Worm (Caenorhabditis elegans) whole organism, L4 larva: ENCODE measurements around the gene pqn-36.

ENCODE experiments used
- F49E8.2 ChIP-seq: sonication (generic microtip); optimal IDR thresholded peaks from 2 replicates; lab custom pipeline; 2016; ENCODE audit warnings: missing compliant biosample characterization, mild to moderate bottlenecking, missing genetic modification characterization, borderline replicate concordance
- R02D3.7 ChIP-seq: fragments of 150-350 bp; sonication (generic microtip); optimal IDR thresholded peaks from 3 replicates; lab custom pipeline; 2014; ENCODE audit warnings: missing biosample characterization, missing genetic modification characterization
- T20F7.1 ChIP-seq: fragments of 200-800 bp; sonication (Bioruptor generic); optimal IDR thresholded peaks from 2 replicates; lab custom pipeline; 2018; ENCODE audit warnings: mild to moderate bottlenecking, missing genetic modification characterization, missing compliant biosample characterization
- Y75B8A.6 ChIP-seq: fragments of 200-800 bp; sonication (Bioruptor generic); IDR thresholded peaks from 2 replicates; pipeline ENCODE4 v1.3.6; 2022; ENCODE audit warnings: missing genetic modification reagents, missing genetic modification characterization, missing compliant biosample characterization
- ZK337.2 ChIP-seq: fragments of 200-800 bp; sonication (Bioruptor generic); IDR thresholded peaks from 2 replicates; pipeline ENCODE4 v1.3.6; 2022; ENCODE audit warnings: missing genetic modification reagents, missing genetic modification characterization, missing compliant biosample characterization
- ZK546.5 ChIP-seq, 2 experiments: sonication (generic microtip); optimal IDR thresholded peaks; 2 replicates each; lab custom pipeline; 2017; ENCODE audit warnings: missing biosample characterization in 2 of 2, missing genetic modification characterization in 2 of 2
- aha-1 ChIP-seq: fragments of 150-350 bp; peaks from one replicate; lab custom pipeline; 2014; ENCODE audit warnings: missing biosample characterization, missing genetic modification characterization
- ceh-20 ChIP-seq: fragments of 200-800 bp; sonication (Bioruptor generic); IDR thresholded peaks from 2 replicates; pipeline ENCODE4 v1.3.6; 2022; ENCODE audit warnings: missing genetic modification reagents, missing genetic modification characterization, missing compliant biosample characterization
- ceh-28 ChIP-seq: fragments of 150-350 bp; optimal IDR thresholded peaks from 2 replicates; lab custom pipeline; 2014; ENCODE audit warnings: missing biosample characterization, missing genetic modification reagents, missing genetic modification characterization
- ceh-44 ChIP-seq: fragments of 200-800 bp; sonication (Bioruptor generic); IDR thresholded peaks from 2 replicates; pipeline ENCODE4 v1.3.6; 2022; ENCODE audit warnings: missing genetic modification reagents, missing genetic modification characterization, missing compliant biosample characterization
- ceh-62 ChIP-seq: sonication (generic microtip); optimal IDR thresholded peaks from 2 replicates; lab custom pipeline; 2017; ENCODE audit warnings: missing biosample characterization, missing genetic modification characterization
- ces-1 ChIP-seq: fragments of 150-350 bp; sonication (generic microtip); optimal IDR thresholded peaks from 4 replicates; lab custom pipeline; 2014; ENCODE audit warnings: missing biosample characterization, missing genetic modification reagents, missing genetic modification characterization
- daf-16 ChIP-seq, 3 experiments: sonication (generic microtip); optimal IDR thresholded peaks; 2 replicates each; lab custom pipeline; 2016 to 2017; ENCODE audit warnings: missing genetic modification characterization in 3 of 3, missing genetic modification reagents in 3 of 3, mild to moderate bottlenecking in 2 of 3, missing compliant biosample characterization in 2 of 3, missing biosample characterization in 1 of 3, moderate library complexity in 1 of 3
- daf-19 ChIP-seq: fragments of 200-800 bp; sonication (Bioruptor generic); conservative IDR thresholded peaks from 2 replicates; pipeline ENCODE4 v1.3.6; 2022; ENCODE audit warnings: missing genetic modification characterization, missing compliant biosample characterization
- daf-8 ChIP-seq: fragments of 200-800 bp; sonication (Bioruptor generic); IDR thresholded peaks from 2 replicates; pipeline ENCODE4 v1.3.6; 2022; ENCODE audit warnings: missing genetic modification characterization, missing compliant biosample characterization
- dpl-1 ChIP-seq: fragments of 150-350 bp; optimal IDR thresholded peaks from 2 replicates; lab custom pipeline; 2014; ENCODE audit warnings: missing biosample characterization, missing genetic modification reagents, missing genetic modification characterization
- dve-1 ChIP-seq: sonication (generic microtip); optimal IDR thresholded peaks from 2 replicates; lab custom pipeline; 2017; ENCODE audit warnings: antibody characterized with exemption, mild to moderate bottlenecking, missing genetic modification characterization, missing compliant biosample characterization; ENCODE audit not compliant: insufficient read depth
- egl-43 ChIP-seq: fragments of 200-800 bp; sonication (Bioruptor generic); IDR thresholded peaks from 2 replicates; pipeline ENCODE4 v1.3.6; 2022; ENCODE audit warnings: missing genetic modification reagents, missing genetic modification characterization, missing compliant biosample characterization
- fkh-10 ChIP-seq: fragments of 150-350 bp; optimal IDR thresholded peaks from 2 replicates; lab custom pipeline; 2014; ENCODE audit warnings: missing biosample characterization, missing genetic modification reagents, missing genetic modification characterization
- hif-1 ChIP-seq, 2 experiments: sonication (generic microtip); optimal IDR thresholded peaks; 2 replicates each; lab custom pipeline; 2016 to 2017; ENCODE audit warnings: missing compliant biosample characterization in 2 of 2, missing genetic modification characterization in 2 of 2, missing genetic modification reagents in 2 of 2, missing genotype in 2 of 2, mild to moderate bottlenecking in 1 of 2
- hlh-30 ChIP-seq: sonication (generic microtip); optimal IDR thresholded peaks from 2 replicates; lab custom pipeline; 2017; ENCODE audit warnings: antibody characterized with exemption, mild to moderate bottlenecking, missing genetic modification characterization, missing compliant biosample characterization; ENCODE audit not compliant: insufficient read depth
- lim-7 ChIP-seq: fragments of 200-800 bp; sonication (Bioruptor generic); IDR thresholded peaks from 2 replicates; pipeline ENCODE4 v1.3.6; 2022; ENCODE audit warnings: missing genetic modification characterization, missing compliant biosample characterization
- lin-13 ChIP-seq: fragments of 150-350 bp; optimal IDR thresholded peaks from 2 replicates; lab custom pipeline; 2014; ENCODE audit warnings: missing biosample characterization, missing genetic modification reagents, missing genetic modification characterization
- lin-39 ChIP-seq: fragments of 150-350 bp; optimal IDR thresholded peaks from 2 replicates; lab custom pipeline; 2014; ENCODE audit warnings: missing biosample characterization, missing genetic modification reagents, missing genetic modification characterization
- madf-5 ChIP-seq, 2 experiments: fragments of 200-800 bp; sonication (Bioruptor generic); IDR thresholded peaks; 2 replicates each; pipeline ENCODE4 v1.3.6; 2022; ENCODE audit warnings: missing compliant biosample characterization in 2 of 2, missing genetic modification characterization in 2 of 2
- mdt-29 ChIP-seq: fragments of 200-800 bp; sonication (Bioruptor generic); IDR thresholded peaks from 2 replicates; pipeline ENCODE4 v1.3.6; 2022; ENCODE audit warnings: missing genetic modification reagents, missing genetic modification characterization, missing compliant biosample characterization
- nhr-10 ChIP-seq: fragments of 150-350 bp; optimal IDR thresholded peaks from 2 replicates; lab custom pipeline; 2014; ENCODE audit warnings: missing biosample characterization, missing genetic modification characterization
- nhr-102 ChIP-seq: sonication (generic microtip); optimal IDR thresholded peaks from 2 replicates; lab custom pipeline; 2016; ENCODE audit warnings: mild to moderate bottlenecking, missing genetic modification characterization, moderate library complexity, missing compliant biosample characterization
- nhr-11 ChIP-seq: fragments of 150-350 bp; optimal IDR thresholded peaks from 2 replicates; lab custom pipeline; 2014; ENCODE audit warnings: missing biosample characterization, missing genetic modification characterization
- nhr-25 ChIP-seq: sonication (generic microtip); optimal IDR thresholded peaks from 2 replicates; lab custom pipeline; 2017; ENCODE audit warnings: missing genetic modification characterization, mild to moderate bottlenecking, missing compliant biosample characterization, antibody characterized with exemption, moderate library complexity, borderline replicate concordance; ENCODE audit not compliant: insufficient read depth
- nhr-28 ChIP-seq: fragments of 150-350 bp; optimal IDR thresholded peaks from 2 replicates; lab custom pipeline; 2014; ENCODE audit warnings: missing biosample characterization, missing genetic modification characterization
- nhr-42 ChIP-seq: fragments of 200-800 bp; sonication (Bioruptor generic); IDR thresholded peaks from 2 replicates; pipeline ENCODE4 v1.3.6; 2022; ENCODE audit warnings: missing genetic modification characterization, missing compliant biosample characterization
- nhr-48 ChIP-seq: sonication (generic microtip); optimal IDR thresholded peaks from 2 replicates; lab custom pipeline; 2016; ENCODE audit warnings: mild to moderate bottlenecking, missing genetic modification characterization, missing compliant biosample characterization
- nhr-6 ChIP-seq: fragments of 150-350 bp; optimal IDR thresholded peaks from 2 replicates; lab custom pipeline; 2014; ENCODE audit warnings: missing biosample characterization, missing genetic modification characterization
- nhr-76 ChIP-seq: fragments of 150-350 bp; optimal IDR thresholded peaks from 2 replicates; lab custom pipeline; 2014; ENCODE audit warnings: missing biosample characterization, missing genetic modification characterization
- nhr-77 ChIP-seq: fragments of 150-350 bp; optimal IDR thresholded peaks from 2 replicates; lab custom pipeline; 2014; ENCODE audit warnings: missing biosample characterization, missing genetic modification characterization
- set-16 ChIP-seq: fragments of 200-800 bp; sonication (Bioruptor generic); IDR thresholded peaks from 2 replicates; pipeline ENCODE4 v1.3.6; 2022; ENCODE audit warnings: missing genetic modification reagents, missing genetic modification characterization, missing compliant biosample characterization
- snpc-1.2 ChIP-seq: fragments of 200-800 bp; sonication (Bioruptor generic); IDR thresholded peaks from 2 replicates; pipeline ENCODE4 v1.3.6; 2022; ENCODE audit warnings: missing genetic modification reagents, missing genetic modification characterization, missing compliant biosample characterization
- unc-62 ChIP-seq, 3 experiments: fragments of 150-350 bp in 1 of 3; sonication (generic microtip); optimal IDR thresholded peaks in 2 of 3; peaks in 1 of 3; 1 replicate in 1 of 3; 2 replicates in 2 of 3; lab custom pipeline; 2014 to 2017; ENCODE audit warnings: missing biosample characterization in 3 of 3, missing genetic modification characterization in 3 of 3, missing genetic modification reagents in 3 of 3, missing genotype in 1 of 3
- zag-1 ChIP-seq: fragments of 150-350 bp; optimal IDR thresholded peaks from 2 replicates; lab custom pipeline; 2014; ENCODE audit warnings: missing biosample characterization, missing genetic modification characterization
- zfp-2 ChIP-seq: sonication (generic microtip); optimal IDR thresholded peaks from 2 replicates; lab custom pipeline; 2016; ENCODE audit warnings: mild to moderate bottlenecking, missing genetic modification characterization, missing compliant biosample characterization
- zfp-3 ChIP-seq: fragments of 200-800 bp; sonication (Bioruptor generic); conservative IDR thresholded peaks from 2 replicates; pipeline ENCODE4 v1.3.6; 2022; ENCODE audit warnings: missing genetic modification reagents, missing genetic modification characterization, missing compliant biosample characterization
- zip-2 ChIP-seq: fragments of 150-350 bp; optimal IDR thresholded peaks from 2 replicates; lab custom pipeline; 2014; ENCODE audit warnings: missing biosample characterization, missing genetic modification characterization
- ztf-11 ChIP-seq: fragments of 150-350 bp; optimal IDR thresholded peaks from 2 replicates; lab custom pipeline; 2014; ENCODE audit warnings: missing biosample characterization, missing genetic modification characterization
- ztf-7 ChIP-seq: fragments of 150-350 bp; optimal IDR thresholded peaks from 2 replicates; lab custom pipeline; 2014; ENCODE audit warnings: missing biosample characterization, missing genetic modification characterization

pqn-36 gene

ce11 chrX:15375299-15375698, 40.0 kb downstream of the pqn-36 start (continued):
- no peak for TF ChIP-seq zfp-3

- peak; percentile 44 for TF ChIP-seq nhr-28 (tag; lab: Kevin White, UChicago)
- no peak for TF ChIP-seq ZK337.2 (GFP tag; lab: Robert Waterston, UW)
- peak; percentile 52 for TF ChIP-seq nhr-10 (tag; lab: Kevin White, UChicago)
- TF ChIP-seq, all 104 proteins: peak for 2
Measured at ce11 chrX:15374668-15375208, 40.6 kb downstream of the pqn-36 start.

ce11 chrX:15373415-15374048, 41.8 kb downstream of the pqn-36 start:
- peak; percentile 63 for TF ChIP-seq dve-1
- no peak for TF ChIP-seq ceh-28 (tag; lab: Kevin White, UChicago)
- no peak for TF ChIP-seq nhr-42
- 0 out of 2 replicates have a peak, but pooled peaks have one; percentile 47 for TF ChIP-seq ceh-20
- TF ChIP-seq lin-39 (tag; lab: Kevin White, UChicago): no peak
- no peak for TF ChIP-seq nhr-25 (tag; lab: Kevin White, UChicago)
- peak in 1 of 2 experiments; percentile 92 for TF ChIP-seq unc-62 (GFP tag; optimal IDR thresholded peaks at IDR 0.05 in 1 of 2; lab: Kevin White, UChicago)
- TF ChIP-seq unc-62 (tag; optimal IDR thresholded peaks at IDR 0.05; lab: Kevin White, UChicago): no peak
- TF ChIP-seq ZK337.2 (GFP tag; lab: Robert Waterston, UW): no peak
- peak; percentile 26 for TF ChIP-seq hlh-30 (tag; lab: Kevin White, UChicago)
- TF ChIP-seq daf-8: no peak
- no peak for TF ChIP-seq ceh-62 (tag; lab: Kevin White, UChicago)
- no peak for TF ChIP-seq ZK546.5 (tag; optimal IDR thresholded peaks at IDR 0.05; lab: Kevin White, UChicago)
- no peak for TF ChIP-seq nhr-76 (tag; lab: Kevin White, UChicago)
- TF ChIP-seq zag-1 (tag; lab: Kevin White, UChicago): no peak
- TF ChIP-seq egl-43: peak; percentile 67
- no peak for TF ChIP-seq lin-13 (GFP tag; lab: Kevin White, UChicago)
- TF ChIP-seq nhr-48 (tag; lab: Kevin White, UChicago): no peak
- TF ChIP-seq madf-5 (GFP tag; IDR thresholded peaks at IDR 0.05; lab: Robert Waterston, UW): no peak
- no peak for TF ChIP-seq nhr-77 (tag; lab: Kevin White, UChicago)
- TF ChIP-seq nhr-11 (tag; lab: Kevin White, UChicago): peak; percentile 82
- TF ChIP-seq nhr-6 (tag; lab: Kevin White, UChicago): peak; percentile 38
- TF ChIP-seq T20F7.1 (GFP tag; lab: Kevin White, UChicago): peak; percentile 4
- TF ChIP-seq zfp-2 (tag; lab: Kevin White, UChicago): no peak
- TF ChIP-seq fkh-10 (GFP tag; lab: Kevin White, UChicago): peak; percentile 5
- TF ChIP-seq nhr-102 (tag; lab: Kevin White, UChicago): no peak
- no peak for TF ChIP-seq dpl-1 (GFP tag; lab: Kevin White, UChicago)
- TF ChIP-seq ztf-11 (tag; lab: Kevin White, UChicago): no peak
- no peak for TF ChIP-seq ztf-7 (tag; lab: Kevin White, UChicago)
- peak; percentile 64 for TF ChIP-seq set-16 (GFP tag; lab: Robert Waterston, UW)
- TF ChIP-seq aha-1 (tag; lab: Kevin White, UChicago): peak; percentile 96
- no peak for TF ChIP-seq zip-2 (tag; lab: Kevin White, UChicago)
- TF ChIP-seq snpc-1.2 (GFP tag; lab: Robert Waterston, UW): no peak
- no peak for TF ChIP-seq hif-1 (tag; optimal IDR thresholded peaks at IDR 0.05; lab: Kevin White, UChicago)
- no peak for TF ChIP-seq F49E8.2 (tag; lab: Kevin White, UChicago)
- TF ChIP-seq lim-7 (GFP tag; lab: Robert Waterston, UW): no peak
- no peak for TF ChIP-seq daf-16 (GFP tag; optimal IDR thresholded peaks at IDR 0.05; lab: Kevin White, UChicago)
- TF ChIP-seq daf-16 (tag; optimal IDR thresholded peaks at IDR 0.05; lab: Kevin White, UChicago): peak; percentile 75
- no peak for TF ChIP-seq Y75B8A.6 (GFP tag; lab: Robert Waterston, UW)
- TF ChIP-seq mdt-29 (GFP tag; lab: Robert Waterston, UW): no peak
- TF ChIP-seq daf-19 (GFP tag; lab: Robert Waterston, UW): no peak
- no peak for TF ChIP-seq ceh-44 (GFP tag; lab: Robert Waterston, UW)
- no peak for TF ChIP-seq ces-1
- TF ChIP-seq R02D3.7 (tag; lab: Kevin White, UChicago): no peak
- no peak for TF ChIP-seq nhr-10 (tag; lab: Kevin White, UChicago)
- peak; percentile 71 for TF ChIP-seq nhr-28 (tag; lab: Kevin White, UChicago)
